Fruit fly (Drosophila melanogaster): ENCODE results near the gene CG6834.
A peak's percentile ranks its signal among the peaks of the same experiment; 100 is the strongest.

Gene CG6834

DNA sequence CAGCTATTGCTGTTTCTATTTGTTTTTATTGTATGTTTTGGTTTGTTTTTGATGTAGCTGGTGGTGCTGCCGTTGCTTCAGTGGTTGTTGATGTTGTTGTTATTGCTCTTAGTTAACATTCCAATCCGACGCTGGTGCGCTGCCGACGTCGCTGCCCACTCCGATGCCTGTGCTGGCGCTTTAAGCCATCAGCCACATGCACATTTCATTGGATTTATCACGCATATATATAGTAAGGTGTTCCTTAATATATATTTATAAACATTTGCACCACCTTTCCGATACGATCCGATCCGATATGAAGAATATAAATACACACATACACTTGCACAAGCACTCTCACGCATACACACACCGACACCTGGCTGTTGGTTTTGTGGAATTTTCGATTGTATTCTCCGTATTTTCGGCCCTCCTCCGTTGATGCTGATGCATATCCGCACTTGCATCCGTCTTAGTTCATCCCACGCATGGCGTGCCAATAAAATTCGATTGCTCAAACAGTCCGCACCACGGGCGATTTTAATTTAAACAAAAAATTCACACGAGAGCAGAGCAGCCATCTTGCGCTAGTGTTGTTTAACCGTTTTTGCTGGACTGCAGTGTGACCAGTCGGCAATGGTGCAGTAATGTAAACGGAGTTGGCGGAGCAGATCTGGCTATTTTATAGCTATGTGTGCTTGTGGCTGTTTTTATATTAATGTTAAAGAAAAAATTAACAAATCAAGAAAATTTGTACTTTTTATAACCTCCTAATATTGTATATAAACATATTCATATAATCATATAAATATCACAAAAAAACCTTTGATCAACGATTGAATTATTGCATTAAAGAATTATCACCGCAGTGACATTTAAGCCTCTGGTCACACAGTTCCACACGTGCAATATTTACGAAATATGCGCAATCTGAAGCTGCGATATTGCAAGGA lies 37.6 kb downstream of the CG6834 start, which contains the start of the genes Csk and Elp1:
Csk (minus strand) TSS at position 602 of the 935 bp plus-strand sequence.
Elp1 (plus strand) TSS at position 867 of the 935 bp plus-strand sequence.
- TF ChIP-seq noc (tag; optimal IDR thresholded peaks at IDR 0.05) = peak; percentile 59

DNA sequence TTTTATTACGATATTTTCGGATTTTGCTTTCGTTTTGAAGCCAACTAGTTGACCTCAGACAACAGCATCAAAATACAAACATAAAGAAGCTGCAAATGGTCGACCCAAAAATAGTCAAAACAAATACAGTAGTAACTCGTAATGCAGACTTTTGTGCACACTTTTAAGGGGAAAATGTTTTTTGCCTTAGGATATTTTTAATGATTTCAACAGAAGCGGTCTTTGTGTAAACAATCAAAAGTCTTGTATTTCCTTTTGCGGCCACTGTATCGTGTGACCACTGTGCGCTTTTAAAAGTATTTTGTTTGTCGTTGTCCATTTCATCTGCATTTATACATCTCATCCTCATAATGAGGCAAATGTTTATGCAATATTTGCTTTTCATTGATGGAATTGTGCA lies 38.5 kb downstream of the CG6834 start:
- TF ChIP-seq noc (tag; optimal IDR thresholded peaks at IDR 0.05) = peak; percentile 97

DNA sequence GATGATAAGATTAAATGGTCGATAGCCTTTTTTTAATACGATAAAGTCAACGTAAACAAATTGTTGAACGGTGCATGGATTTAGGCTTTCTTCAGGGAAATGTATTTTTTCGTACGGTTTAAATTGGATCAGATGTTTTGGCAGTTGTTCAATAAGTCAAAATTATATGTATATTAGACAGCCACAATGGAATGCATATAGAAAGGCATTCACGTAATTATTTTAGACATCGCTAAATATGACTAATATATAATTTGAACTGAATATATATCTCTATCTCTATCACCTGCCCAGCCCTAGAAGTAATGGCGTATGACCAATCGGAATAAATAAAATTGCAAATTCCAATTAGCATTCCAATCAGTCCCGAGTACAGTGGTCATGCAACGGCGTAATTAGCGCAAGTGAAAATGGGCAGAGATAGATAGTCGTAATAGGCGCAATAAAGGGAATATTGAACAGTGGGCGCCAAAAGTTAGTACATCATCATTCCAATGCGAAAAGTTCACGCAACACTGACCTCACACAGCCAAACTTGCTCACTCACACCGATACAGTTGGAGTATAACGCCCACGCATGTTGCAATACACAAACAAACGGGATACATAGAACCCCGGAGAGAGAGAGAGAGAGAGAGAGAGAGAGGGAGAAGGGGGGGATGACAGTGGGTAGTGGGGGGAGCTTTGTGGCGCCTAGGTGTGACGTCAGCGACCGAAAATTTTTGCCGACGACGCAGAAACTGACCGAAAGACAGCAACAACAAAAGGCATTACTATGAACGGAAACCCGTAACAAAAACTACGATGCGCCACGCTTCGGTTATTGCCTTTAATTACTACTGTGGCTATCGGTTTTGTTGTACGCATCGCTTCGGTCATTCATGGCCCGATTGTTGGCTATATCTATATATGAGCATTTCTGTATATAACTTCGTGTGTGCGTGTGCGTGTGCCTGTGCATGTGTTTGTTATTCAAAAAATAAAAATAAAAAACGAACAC lies 39.3 kb downstream of the CG6834 start:
- no peak for TF ChIP-seq noc (tag; optimal IDR thresholded peaks at IDR 0.05)

DNA sequence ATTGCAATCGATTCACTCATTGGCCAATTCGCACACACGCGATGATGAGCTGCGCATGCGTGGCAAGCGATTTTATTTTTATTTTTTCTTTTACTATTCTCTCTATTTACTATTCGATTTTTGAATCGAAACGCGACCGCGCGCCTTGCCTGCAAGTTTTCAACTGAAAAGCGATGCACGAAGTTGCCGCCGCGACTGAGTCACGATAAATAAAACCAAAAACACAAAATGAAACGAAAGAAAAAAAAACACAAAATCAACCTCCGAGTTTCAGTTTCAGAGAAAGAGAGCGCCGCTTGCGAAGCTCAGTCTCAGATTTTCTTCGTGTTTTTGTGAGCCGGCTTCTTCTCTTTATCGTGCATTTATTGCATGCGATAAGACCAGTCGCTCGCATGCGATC lies 41.1 kb downstream of the CG6834 start:
- TF ChIP-seq noc (tag; optimal IDR thresholded peaks at IDR 0.05) = no peak

DNA sequence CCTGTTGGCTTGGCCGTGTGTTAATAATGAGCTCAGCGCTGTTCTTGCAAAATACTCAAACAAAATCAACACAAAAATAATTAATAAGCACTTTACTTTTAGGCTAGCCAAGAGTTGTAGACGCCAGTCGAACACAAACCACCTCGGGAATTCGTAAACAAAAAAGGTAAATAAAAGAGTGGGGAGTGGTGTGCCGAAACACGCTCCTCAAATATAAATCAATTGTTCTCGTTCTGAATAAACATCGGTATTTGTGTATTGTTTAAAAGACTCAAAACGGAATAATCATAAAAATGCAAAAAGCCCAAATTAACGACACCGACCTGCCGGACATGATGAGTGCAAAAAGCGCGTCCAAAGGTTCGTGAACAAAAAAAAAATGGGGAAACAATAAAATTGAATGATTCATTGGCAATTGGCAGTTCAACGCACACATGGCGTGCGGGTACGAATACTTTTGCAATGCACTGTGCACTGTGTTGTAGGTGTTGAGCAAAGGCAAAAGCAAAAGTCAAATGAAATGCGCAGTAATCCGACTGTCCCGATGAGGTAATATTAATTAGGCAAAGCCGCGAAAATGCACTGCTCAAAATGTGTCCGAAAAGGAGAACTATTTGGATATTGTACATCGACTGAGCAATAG lies 47.9 kb downstream of the CG6834 start:
- TF ChIP-seq noc (tag; optimal IDR thresholded peaks at IDR 0.05) = peak; percentile 3

DNA sequence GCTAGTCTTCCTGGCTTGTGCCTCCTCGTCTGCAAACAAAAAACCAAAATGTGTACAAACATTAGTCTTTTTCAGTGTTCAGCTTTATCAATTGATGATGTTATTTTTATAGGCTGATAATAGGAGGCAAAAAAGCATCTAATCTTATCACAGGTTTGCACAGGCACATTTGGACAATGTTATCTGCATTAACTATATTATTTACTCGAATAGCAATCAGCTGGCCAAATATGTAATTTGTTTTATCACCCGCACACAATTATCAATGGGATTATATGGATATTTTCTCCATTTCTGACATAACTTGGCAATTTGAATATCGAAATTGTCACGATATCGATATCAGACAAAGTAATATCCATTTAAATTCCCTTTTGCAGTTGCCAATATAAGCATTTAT lies 50.3 kb downstream of the CG6834 start:
- no peak for TF ChIP-seq noc (tag; optimal IDR thresholded peaks at IDR 0.05)

Measured in whole organism, larva.